Fruit fly (Drosophila melanogaster): ENCODE measurements around the gene CG5376.

DNA sequence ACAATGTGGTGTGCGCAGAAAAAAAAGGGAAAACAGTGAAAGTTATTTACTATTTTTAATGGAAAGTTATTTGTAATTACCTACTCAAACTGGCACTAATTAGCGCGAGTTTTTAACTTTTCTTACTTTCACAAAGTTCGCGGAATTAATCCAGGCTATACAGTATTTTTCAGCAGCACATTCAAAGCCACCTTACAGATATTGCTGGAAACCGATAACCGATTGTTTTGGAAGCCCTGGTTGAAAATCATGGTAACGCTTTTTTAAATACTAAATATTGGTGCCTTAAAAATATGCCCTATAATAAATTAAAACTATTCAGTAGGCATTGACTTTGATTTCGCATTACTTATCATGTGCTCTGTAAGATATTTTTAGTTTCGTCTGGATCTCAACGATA is 4.0 kb upstream of the CG5376 start, which contains the start of gene tHMG2:
- TF ChIP-seq Sin3A (optimal IDR thresholded peaks at IDR 0.05) (no peak), insv (optimal IDR thresholded peaks at IDR 0.05) (no peak), psq (optimal IDR thresholded peaks at IDR 0.05) (no peak), ttk (optimal IDR thresholded peaks at IDR 0.05) (no peak), h (optimal IDR thresholded peaks at IDR 0.05) (no peak)

Data from Kc167 (cell line).